Fruit fly (Drosophila melanogaster): ENCODE results near the gene CG3609.

Gene CG3609

DNA sequence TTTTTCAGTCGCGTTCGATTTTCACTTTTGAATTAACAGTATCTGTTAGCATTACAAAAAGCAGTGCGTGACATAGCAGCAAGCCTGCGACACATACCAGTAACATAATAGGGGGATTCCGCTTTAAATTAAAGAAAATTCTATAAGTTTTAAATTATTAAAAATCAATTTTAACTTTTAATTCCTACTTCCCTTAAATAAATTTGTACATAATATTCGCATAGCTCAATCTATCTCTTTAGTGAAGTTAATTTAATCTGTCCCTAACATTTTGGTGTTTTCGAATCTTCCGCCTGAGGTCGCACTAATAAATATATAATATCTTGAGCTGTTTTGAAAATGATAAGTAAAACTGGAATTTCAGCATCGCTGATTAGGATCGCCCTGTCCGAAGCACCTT lies 46.1 kb upstream of the CG3609 start, which contains the start of gene CG9886 (continued):
- no peak for TF ChIP-seq sima (GFP tag; optimal IDR thresholded peaks at IDR 0.05)
- TF ChIP-seq CG8924 (tag; optimal IDR thresholded peaks at IDR 0.05) = peak; percentile 70
- peak; percentile 60 for TF ChIP-seq CG17328 (GFP tag; IDR thresholded peaks at IDR 0.05)
- TF ChIP-seq Taf1 (GFP tag; IDR thresholded peaks at IDR 0.05) = no peak
- peak; percentile 23 for TF ChIP-seq CG8290 (GFP tag; optimal IDR thresholded peaks at IDR 0.05)
- no peak for TF ChIP-seq CG8290 (tag; optimal IDR thresholded peaks at IDR 0.05)
- no peak for TF ChIP-seq lov (optimal IDR thresholded peaks at IDR 0.05)
- no peak for TF ChIP-seq lov (GFP tag; IDR thresholded peaks at IDR 0.05)
- TF ChIP-seq B-H2 (GFP tag; optimal IDR thresholded peaks at IDR 0.05) = peak; percentile 49
- TF ChIP-seq CG11398 (GFP tag; optimal IDR thresholded peaks at IDR 0.05) = no peak
- TF ChIP-seq CG14014 (GFP tag; IDR thresholded peaks at IDR 0.05) = peak; percentile 60
- peak; percentile 11 for TF ChIP-seq pum (GFP tag; optimal IDR thresholded peaks at IDR 0.05)
- TF ChIP-seq Hr51 (GFP tag; optimal IDR thresholded peaks at IDR 0.05) = peak; percentile 3 to 78
- peak; percentile 49 for TF ChIP-seq CG12659 (GFP tag; optimal IDR thresholded peaks at IDR 0.05)
- TF ChIP-seq Ada2b (GFP tag; IDR thresholded peaks at IDR 0.05) = peak; percentile 40
- TF ChIP-seq CG7357 (GFP tag; IDR thresholded peaks at IDR 0.05) = no peak
- TF ChIP-seq hth (optimal IDR thresholded peaks at IDR 0.05) = no peak
- TF ChIP-seq CG4730 (GFP tag; IDR thresholded peaks at IDR 0.05) = no peak
- peak; percentile 83 for TF ChIP-seq PHDP (tag; optimal IDR thresholded peaks at IDR 0.05)
- TF ChIP-seq dmrt11E (tag; optimal IDR thresholded peaks at IDR 0.05) = peak; percentile 80
- TF ChIP-seq CG13296 (GFP tag; optimal IDR thresholded peaks at IDR 0.05) = peak; percentile 56
- TF ChIP-seq CG4328 (GFP tag; optimal IDR thresholded peaks at IDR 0.05) = no peak
- TF ChIP-seq HLHmδ (GFP tag; optimal IDR thresholded peaks at IDR 0.05) = no peak
- no peak for TF ChIP-seq HLH54F (GFP tag; optimal IDR thresholded peaks at IDR 0.05)
- no peak for TF ChIP-seq CG3838 (GFP tag; optimal IDR thresholded peaks at IDR 0.05)
- no peak for TF ChIP-seq Sry-δ (GFP tag; optimal IDR thresholded peaks at IDR 0.05)
- TF ChIP-seq her (GFP tag; optimal IDR thresholded peaks at IDR 0.05) = no peak
- peak; percentile 22 for TF ChIP-seq CG7987 (GFP tag; optimal IDR thresholded peaks at IDR 0.05)
- peak; percentile 43 for TF ChIP-seq CG2116 (GFP tag; optimal IDR thresholded peaks at IDR 0.05)
- peak; percentile 53 for TF ChIP-seq CG10209 (GFP tag; optimal IDR thresholded peaks at IDR 0.05)
- no peak for TF ChIP-seq CG31365 (tag; optimal IDR thresholded peaks at IDR 0.05)
- TF ChIP-seq CG12071 (GFP tag; optimal IDR thresholded peaks at IDR 0.05) = no peak
- TF ChIP-seq CG3407 (GFP tag; optimal IDR thresholded peaks at IDR 0.05) = peak; percentile 7
- TF ChIP-seq luna (GFP tag; optimal IDR thresholded peaks at IDR 0.05) = no peak
- TF ChIP-seq h (optimal IDR thresholded peaks at IDR 0.05) = no peak
- no peak for TF ChIP-seq CG4360 (GFP tag; IDR thresholded peaks at IDR 0.05)
- no peak for TF ChIP-seq CG34224 (GFP tag; IDR thresholded peaks at IDR 0.05; ENCODE audit: partially characterized antibody)
- no peak for TF ChIP-seq CG14965 (GFP tag; optimal IDR thresholded peaks at IDR 0.05; ENCODE audit: borderline replicate concordance)
- TF ChIP-seq sug (tag; optimal IDR thresholded peaks at IDR 0.05) = no peak
- TF ChIP-seq pho (GFP tag; optimal IDR thresholded peaks at IDR 0.05) = no peak
- TF ChIP-seq CG10565 (GFP tag; optimal IDR thresholded peaks at IDR 0.05) = no peak
- no peak for TF ChIP-seq bab2 (GFP tag; optimal IDR thresholded peaks at IDR 0.05)
- peak; percentile 21 for TF ChIP-seq tio (GFP tag; optimal IDR thresholded peaks at IDR 0.05)
- TF ChIP-seq CG10274 (GFP tag; optimal IDR thresholded peaks at IDR 0.05) = no peak
- TF ChIP-seq Aef1 (GFP tag; IDR thresholded peaks at IDR 0.05) = no peak
- no peak for TF ChIP-seq CrebB (tag; optimal IDR thresholded peaks at IDR 0.05)
- peak; percentile 26 for TF ChIP-seq CG5245 (GFP tag; optimal IDR thresholded peaks at IDR 0.05)
- no peak for TF ChIP-seq Hand (GFP tag; optimal IDR thresholded peaks at IDR 0.05)
- TF ChIP-seq insv (GFP tag; optimal IDR thresholded peaks at IDR 0.05) = no peak
- TF ChIP-seq CG31388 (GFP tag; optimal IDR thresholded peaks at IDR 0.05) = no peak
- no peak for TF ChIP-seq Oaz (GFP tag; IDR thresholded peaks at IDR 0.05)
- TF ChIP-seq CG9797 (GFP tag; optimal IDR thresholded peaks at IDR 0.05) = peak; percentile 39
- no peak for TF ChIP-seq NC2β (GFP tag; optimal IDR thresholded peaks at IDR 0.05)
